Fruit fly (Drosophila melanogaster) whole organism, embryonic: ENCODE measurements around the gene UQCR-C2.
A peak's percentile ranks its signal among the peaks of the same experiment; 100 is the strongest.

Experiments used
- Atf3 ChIP-seq: fragments of 200-800 bp; sonication (Bioruptor generic); optimal IDR thresholded peaks from 3 replicates; lab custom pipeline; 2016; ENCODE audit warnings: missing biosample characterization, missing genetic modification characterization
- BEAF-32 ChIP-seq: fragments of 200-800 bp; sonication (Bioruptor generic); optimal IDR thresholded peaks from 3 replicates; lab custom pipeline; 2017; ENCODE audit warnings: missing biosample characterization, missing genetic modification characterization, mild to moderate bottlenecking, moderate library complexity, missing genetic modification reagents
- CG13424 ChIP-seq: fragments of 200-800 bp; sonication (Bioruptor generic); optimal IDR thresholded peaks from 2 replicates; lab custom pipeline; 2019; ENCODE audit warnings: missing biosample characterization, mild to moderate bottlenecking, missing genetic modification characterization, moderate library complexity
- CG14014 ChIP-seq: fragments of 200-800 bp; sonication (Bioruptor generic); IDR thresholded peaks from 2 replicates; pipeline ENCODE4 v1.3.6; 2022; ENCODE audit warnings: missing biosample characterization, missing genetic modification characterization
- CG14965 ChIP-seq: fragments of 200-800 bp; sonication (Bioruptor generic); optimal IDR thresholded peaks from 2 replicates; lab custom pipeline; 2016; ENCODE audit warnings: missing biosample characterization, missing genetic modification characterization, borderline replicate concordance
- CG17612 ChIP-seq: fragments of 200-800 bp; sonication (Bioruptor generic); IDR thresholded peaks from 2 replicates; pipeline ENCODE4 v1.3.6; 2022; ENCODE audit warnings: missing biosample characterization, missing genetic modification characterization
- CG17829 ChIP-seq: fragments of 200-800 bp; optimal IDR thresholded peaks from 2 replicates; lab custom pipeline; 2019; ENCODE audit warnings: missing biosample characterization, mild to moderate bottlenecking, missing genetic modification characterization, moderate library complexity
- CG1832 ChIP-seq: fragments of 200-800 bp; sonication (Bioruptor generic); optimal IDR thresholded peaks from 2 replicates; lab custom pipeline; 2017; ENCODE audit warnings: missing biosample characterization, mild to moderate bottlenecking, missing genetic modification characterization, inconsistent platforms
- CG30431 ChIP-seq: fragments of 200-800 bp; sonication (Bioruptor generic); optimal IDR thresholded peaks from 2 replicates; lab custom pipeline; 2017; ENCODE audit warnings: missing biosample characterization, missing genetic modification characterization
- CG33213 ChIP-seq: fragments of 200-800 bp; sonication (Bioruptor generic); optimal IDR thresholded peaks from 3 replicates; lab custom pipeline; 2016; ENCODE audit warnings: missing biosample characterization, missing genetic modification characterization
- CG4820 ChIP-seq: fragments of 200-800 bp; sonication (Bioruptor generic); optimal IDR thresholded peaks from 3 replicates; lab custom pipeline; 2016; ENCODE audit warnings: missing biosample characterization, missing genetic modification characterization
- CG6791 ChIP-seq: fragments of 200-800 bp; sonication (Bioruptor generic); IDR thresholded peaks from 3 replicates; pipeline ENCODE4 v1.3.6; 2022; ENCODE audit warnings: missing biosample characterization, missing genetic modification characterization; ENCODE audit not compliant: partially characterized antibody
- CG9876 ChIP-seq: fragments of 200-800 bp; sonication (Bioruptor generic); optimal IDR thresholded peaks from 2 replicates; lab custom pipeline; 2016; ENCODE audit warnings: missing biosample characterization, missing genetic modification characterization
- CHES-1-like ChIP-seq: fragments of 200-800 bp; sonication (Bioruptor generic); optimal IDR thresholded peaks from 2 replicates; lab custom pipeline; 2016; ENCODE audit warnings: missing biosample characterization, missing genetic modification characterization
- CrebB ChIP-seq: fragments of 200-800 bp; sonication (Bioruptor generic); optimal IDR thresholded peaks from 3 replicates; lab custom pipeline; 2018; ENCODE audit warnings: missing biosample characterization, mild to moderate bottlenecking, missing genetic modification characterization
- D ChIP-seq, 2 experiments: fragments of 200-800 bp in 1 of 2; fragments of >200 bp in 1 of 2; sonication (Bioruptor generic) in 1 of 2; optimal IDR thresholded peaks; 2 replicates in 1 of 2; 3 replicates in 1 of 2; lab custom pipeline; 2017; ENCODE audit warnings: mild to moderate bottlenecking in 1 of 2, missing biosample characterization in 1 of 2, missing genetic modification characterization in 1 of 2, missing genetic modification reagents in 1 of 2
- Doc3 ChIP-seq: fragments of 200-800 bp; sonication (Bioruptor generic); IDR thresholded peaks from 3 replicates; pipeline ENCODE4 v1.3.6; 2022; ENCODE audit warnings: missing biosample characterization, missing genetic modification characterization; ENCODE audit not compliant: partially characterized antibody
- E2f2 ChIP-seq: fragments of 200-800 bp; sonication (Bioruptor generic); IDR thresholded peaks from 2 replicates; pipeline ENCODE4 v1.3.6; 2022; ENCODE audit warnings: missing biosample characterization, missing genetic modification characterization
- Oli ChIP-seq: fragments of 200-800 bp; sonication (Bioruptor generic); optimal IDR thresholded peaks from 2 replicates; lab custom pipeline; 2018; ENCODE audit warnings: missing biosample characterization, mild to moderate bottlenecking, missing genetic modification characterization, moderate library complexity
- Pdp1 ChIP-seq, 2 experiments: fragments of 200-800 bp; sonication (Bioruptor generic); optimal IDR thresholded peaks; 3 replicates each; lab custom pipeline; 2016; ENCODE audit warnings: missing biosample characterization in 2 of 2, missing genetic modification characterization in 2 of 2, mild to moderate bottlenecking in 1 of 2, moderate library complexity in 1 of 2
- Sry-δ ChIP-seq: fragments of 200-800 bp; sonication (Bioruptor generic); optimal IDR thresholded peaks from 2 replicates; lab custom pipeline; 2016; ENCODE audit warnings: missing biosample characterization, missing genetic modification characterization
- Xbp1 ChIP-seq: fragments of 200-800 bp; sonication (Bioruptor generic); optimal IDR thresholded peaks from 3 replicates; lab custom pipeline; 2016; ENCODE audit warnings: missing biosample characterization, mild to moderate bottlenecking, missing genetic modification characterization
- amos ChIP-seq: fragments of 200-800 bp; sonication (Bioruptor generic); IDR thresholded peaks from 2 replicates; pipeline ENCODE4 v1.3.6; 2022; ENCODE audit warnings: missing biosample characterization, missing genetic modification characterization; ENCODE audit not compliant: partially characterized antibody
- grau ChIP-seq: fragments of 200-800 bp; optimal IDR thresholded peaks from 3 replicates; lab custom pipeline; 2019; ENCODE audit warnings: missing biosample characterization, mild to moderate bottlenecking, missing genetic modification characterization, moderate library complexity
- gsb ChIP-seq: fragments of 200-800 bp; sonication (Bioruptor generic); IDR thresholded peaks from 2 replicates; pipeline ENCODE4 v1.3.6; 2022; ENCODE audit warnings: missing biosample characterization, missing genetic modification characterization
- knrl ChIP-seq: fragments of 200-800 bp; sonication (Bioruptor generic); IDR thresholded peaks from 3 replicates; pipeline ENCODE4 v1.3.6; 2022; ENCODE audit warnings: missing biosample characterization, missing genetic modification characterization; ENCODE audit not compliant: partially characterized antibody
- peb ChIP-seq: fragments of 200-800 bp; sonication (Bioruptor generic); IDR thresholded peaks from 2 replicates; pipeline ENCODE4 v1.3.6; 2022; ENCODE audit warnings: missing biosample characterization, missing genetic modification characterization
- pfk ChIP-seq: fragments of 200-800 bp; sonication (Bioruptor generic); optimal IDR thresholded peaks from 2 replicates; lab custom pipeline; 2018; ENCODE audit warnings: missing biosample characterization, mild to moderate bottlenecking, missing genetic modification characterization, moderate library complexity
- pzg ChIP-seq: fragments of 200-800 bp; sonication (Bioruptor generic); optimal IDR thresholded peaks from 3 replicates; lab custom pipeline; 2018; ENCODE audit warnings: missing biosample characterization, mild to moderate bottlenecking, missing genetic modification characterization, moderate library complexity
- sens ChIP-seq: fragments of 200-800 bp; sonication (Bioruptor generic); peaks from one replicate; lab custom pipeline; 2016; ENCODE audit warnings: missing biosample characterization, missing genetic modification characterization
- sim ChIP-seq: fragments of 200-800 bp; sonication (Bioruptor generic); IDR thresholded peaks from 2 replicates; pipeline ENCODE4 v1.3.6; 2022; ENCODE audit warnings: missing biosample characterization, missing genetic modification characterization
- sna ChIP-seq: fragments of 200-800 bp; sonication (Bioruptor generic); IDR thresholded peaks from 2 replicates; pipeline ENCODE4 v1.3.6; 2022; ENCODE audit warnings: missing biosample characterization, missing genetic modification characterization; ENCODE audit not compliant: partially characterized antibody
- stwl ChIP-seq: fragments of 200-800 bp; sonication (Bioruptor generic); optimal IDR thresholded peaks from 3 replicates; lab custom pipeline; 2018; ENCODE audit warnings: missing biosample characterization, mild to moderate bottlenecking, missing genetic modification characterization, moderate library complexity
- tll ChIP-seq, 2 experiments: fragments of 200-800 bp in 1 of 2; fragments of >200 bp in 1 of 2; sonication (Bioruptor generic) in 1 of 2; optimal IDR thresholded peaks; 2 replicates each; lab custom pipeline; 2017 to 2019; ENCODE audit warnings: missing biosample characterization in 2 of 2, missing genetic modification characterization in 2 of 2, mild to moderate bottlenecking in 1 of 2, moderate library complexity in 1 of 2
- trh ChIP-seq: fragments of 200-800 bp; sonication (Bioruptor generic); optimal IDR thresholded peaks from 2 replicates; lab custom pipeline; 2016; ENCODE audit warnings: missing biosample characterization, missing genetic modification characterization
- wek ChIP-seq: fragments of 200-800 bp; sonication (Bioruptor generic); optimal IDR thresholded peaks from 3 replicates; lab custom pipeline; 2018; ENCODE audit warnings: missing biosample characterization, mild to moderate bottlenecking, missing genetic modification characterization, moderate library complexity
- yki ChIP-seq: fragments of >200 bp; optimal IDR thresholded peaks from 3 replicates; lab custom pipeline; 2018
- zen ChIP-seq: fragments of 200-800 bp; sonication (Bioruptor generic); optimal IDR thresholded peaks from 3 replicates; lab custom pipeline; 2018; ENCODE audit warnings: missing biosample characterization, mild to moderate bottlenecking, missing genetic modification characterization, moderate library complexity

Gene UQCR-C2

dm6 chr3L:16584074-16584578 lies at the start of gene UQCR-C2 (continued):
- TF ChIP-seq amos (GFP tag; lab: Robert Waterston, UW), result peak; percentile 30; the same call in 1 of the 2 replicates
- TF ChIP-seq zen (tag; lab: Kevin White, UChicago), result peak; percentile 23
- peak; percentile 38 for TF ChIP-seq CHES-1-like (GFP tag; lab: Kevin White, UChicago)
- no peak for TF ChIP-seq CG14965
- TF ChIP-seq CG1832 (GFP tag; lab: Kevin White, UChicago), result no peak
- TF ChIP-seq tll (GFP tag; optimal IDR thresholded peaks at IDR 0.05; lab: Kevin White, UChicago), result peak in 1 of 2 experiments; percentile 51
- TF ChIP-seq E2f2 (GFP tag; lab: Robert Waterston, UW), result peak; percentile 63
- TF ChIP-seq knrl (GFP tag; lab: Robert Waterston, UW), result peak; percentile 35; the same call in 1 of the 3 replicates
- peak in 1 of 2 experiments; percentile 98 for TF ChIP-seq Pdp1 (GFP tag; optimal IDR thresholded peaks at IDR 0.05; lab: Kevin White, UChicago)
- TF ChIP-seq trh (GFP tag; lab: Kevin White, UChicago), result no peak
- TF ChIP-seq peb (GFP tag; lab: Robert Waterston, UW), result no peak
- no peak for TF ChIP-seq D (optimal IDR thresholded peaks at IDR 0.05; lab: Kevin White, UChicago)
- TF ChIP-seq D (GFP tag; optimal IDR thresholded peaks at IDR 0.05; lab: Kevin White, UChicago), result no peak
- TF ChIP-seq CG4820 (GFP tag; lab: Kevin White, UChicago), result no peak
- peak; percentile 67 for TF ChIP-seq Sry-δ (GFP tag; lab: Kevin White, UChicago)
- TF ChIP-seq CG13424 (tag; lab: Kevin White, UChicago), result peak; percentile 14
- no peak for TF ChIP-seq CG17612 (GFP tag; lab: Robert Waterston, UW)
- peak; percentile 2 for TF ChIP-seq Xbp1 (GFP tag; lab: Kevin White, UChicago)
- peak; percentile 33; the same call in 1 of the 3 replicates for TF ChIP-seq Doc3 (GFP tag; lab: Robert Waterston, UW)
- no peak for TF ChIP-seq yki (lab: Kevin White, UChicago)
- no peak for TF ChIP-seq Atf3 (GFP tag; lab: Kevin White, UChicago)
- no peak for TF ChIP-seq CG9876 (GFP tag; lab: Kevin White, UChicago)
- no peak for TF ChIP-seq sim
- no peak for TF ChIP-seq CrebB
- TF ChIP-seq gsb (GFP tag; lab: Robert Waterston, UW), result no peak
- TF ChIP-seq CG6791 (GFP tag; lab: Robert Waterston, UW), result peak; percentile 19; the same call in 1 of the 3 replicates
- peak; percentile 41 for TF ChIP-seq grau (tag; lab: Kevin White, UChicago)
- TF ChIP-seq sna (GFP tag; lab: Robert Waterston, UW), result peak; percentile 44; the same call in 1 of the 2 replicates
- TF ChIP-seq BEAF-32 (GFP tag; lab: Kevin White, UChicago), result peak; percentile 61
- no peak for TF ChIP-seq pfk (GFP tag; lab: Kevin White, UChicago)
- no peak for TF ChIP-seq Oli
- TF ChIP-seq stwl (tag; lab: Kevin White, UChicago), result peak; percentile 71
- peak; percentile 93 for TF ChIP-seq pzg (GFP tag; lab: Kevin White, UChicago)
- no peak for TF ChIP-seq CG30431
- TF ChIP-seq wek (GFP tag; lab: Kevin White, UChicago), result no peak
- peak; percentile 71 for TF ChIP-seq CG33213
- TF ChIP-seq CG17829, result peak; percentile 60
- TF ChIP-seq CG14014 (GFP tag; lab: Robert Waterston, UW), result peak; percentile 19; the same call in 1 of the 2 replicates
- TF ChIP-seq sens, result peak; percentile 61
